Worm (Caenorhabditis elegans) whole organism, L4/young adult: ENCODE measurements around the gene Y48E1B.3.
A peak's percentile ranks its signal among the peaks of the same experiment; 100 is the strongest.

Experiments
- W03F9.2 ChIP-seq: fragments of 150-350 bp; optimal IDR thresholded peaks from 2 replicates; lab custom pipeline; 2014; ENCODE audit warnings: missing biosample characterization, missing genetic modification characterization
- dao-5 ChIP-seq: sonication (generic microtip); optimal IDR thresholded peaks from 2 replicates; lab custom pipeline; 2016; ENCODE audit warnings: missing genotype, missing genetic modification characterization, moderate library complexity, missing compliant biosample characterization
- him-1 ChIP-seq: sonication (generic microtip); optimal IDR thresholded peaks from 2 replicates; lab custom pipeline; 2016; ENCODE audit warnings: missing genotype, missing genetic modification reagents, missing genetic modification characterization, missing compliant biosample characterization

Gene Y48E1B.3

ce11 chrII:13567871-13568270 lies at the start of gene Y48E1B.3:
TSS of gene Y48E1B.3 (minus strand) at chrII:13567971.
- TF ChIP-seq W03F9.2 (tag; lab: Kevin White, UChicago): no peak
- no peak for TF ChIP-seq him-1 (tag; lab: Kevin White, UChicago)
- no peak for TF ChIP-seq dao-5

ce11 chrII:13616000-13616399 lies 48.2 kb upstream of the Y48E1B.3 start, which contains the start of gene gst-14:
TSS of gene gst-14 (minus strand) at chrII:13616100.
- TF ChIP-seq W03F9.2 (tag; lab: Kevin White, UChicago): no peak

DNA sequence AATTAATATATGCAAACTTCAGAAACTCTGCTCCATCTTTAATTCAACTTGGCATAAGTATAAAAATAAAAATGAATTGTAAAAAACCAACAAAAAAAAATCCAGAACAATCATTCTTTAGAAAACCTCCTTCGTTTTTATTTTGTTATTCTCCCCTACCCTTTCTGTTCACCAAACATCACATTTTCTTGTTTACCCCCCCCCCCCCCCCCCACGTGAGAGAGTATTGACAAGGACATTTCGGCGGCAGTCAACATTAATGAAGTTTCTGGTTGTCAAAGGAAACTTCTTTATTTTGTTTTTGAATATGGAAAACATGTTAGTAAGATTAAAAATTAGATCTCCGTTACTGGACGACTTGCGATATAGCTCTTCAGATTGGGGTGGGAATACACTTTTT lies 46.7 kb upstream of the Y48E1B.3 start:
- no peak for TF ChIP-seq him-1 (tag; lab: Kevin White, UChicago)
- TF ChIP-seq dao-5: no peak
- TF ChIP-seq W03F9.2 (tag; lab: Kevin White, UChicago): no peak

DNA sequence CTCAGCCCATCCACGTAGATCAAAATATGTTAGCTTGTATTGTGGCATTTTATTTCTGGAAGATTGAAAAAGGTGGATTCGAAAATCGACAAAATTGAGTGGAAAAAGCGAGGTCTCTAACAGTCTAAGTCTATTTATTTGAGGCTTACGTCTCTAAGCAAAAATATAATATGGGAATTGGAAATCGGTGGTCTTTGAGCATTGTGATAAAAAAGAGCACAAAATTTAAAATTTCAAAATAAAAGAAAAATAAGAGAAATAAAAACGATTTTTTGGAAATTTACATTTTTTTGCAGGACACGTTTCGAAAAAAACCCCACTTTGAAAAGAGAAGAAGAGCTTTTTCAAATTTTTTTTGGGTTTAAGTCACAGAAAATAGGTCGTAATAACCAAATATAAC lies 45.3 kb upstream of the Y48E1B.3 start, which contains the start of gene gst-15:
Gene gst-15 (minus strand): TSS at position 101 of the 400 bp plus-strand sequence.
- TF ChIP-seq him-1 (tag; lab: Kevin White, UChicago) (no peak), dao-5 (no peak), W03F9.2 (tag; lab: Kevin White, UChicago) (no peak)

DNA sequence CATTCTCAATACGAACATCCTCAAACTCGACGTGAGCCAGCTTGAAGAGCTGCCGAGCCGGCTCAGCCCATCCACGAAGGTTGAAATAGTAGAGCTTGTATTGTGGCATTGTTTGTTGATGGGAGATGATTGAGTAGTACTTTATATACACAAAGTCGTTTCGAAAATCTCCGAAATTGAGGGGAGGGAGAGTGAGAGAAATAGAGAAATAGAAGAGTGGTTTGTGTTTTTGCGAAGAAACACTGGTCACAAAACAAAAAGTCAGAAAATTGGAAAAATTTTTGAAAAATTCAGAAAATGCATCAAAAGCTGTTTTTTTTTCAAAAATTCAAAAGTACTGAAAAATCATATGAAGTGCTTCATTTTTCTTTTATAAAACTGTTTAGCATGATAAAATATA lies 43.4 kb upstream of the Y48E1B.3 start, which contains the start of gene gst-24:
Gene gst-24 (minus strand): TSS at position 181 of the 400 bp plus-strand sequence.
- TF ChIP-seq him-1 (tag; lab: Kevin White, UChicago) (no peak), W03F9.2 (tag; lab: Kevin White, UChicago) (no peak), dao-5 (no peak)

- TF ChIP-seq W03F9.2 (tag; lab: Kevin White, UChicago) (no peak), dao-5 (no peak), him-1 (tag; lab: Kevin White, UChicago) (no peak)
Observed at ce11 chrII:13609655-13610054, 41.9 kb upstream of the Y48E1B.3 start, which contains the start of gene gst-20. TSS of gene gst-20 (minus strand) at chrII:13609824.

ce11 chrII:13600904-13601303 lies 33.1 kb upstream of the Y48E1B.3 start, which contains the start of gene csp-1:
TSS of gene csp-1 (plus strand) at chrII:13601204.
- TF ChIP-seq him-1 (tag; lab: Kevin White, UChicago) (no peak), dao-5 (no peak), W03F9.2 (tag; lab: Kevin White, UChicago) (no peak)

DNA sequence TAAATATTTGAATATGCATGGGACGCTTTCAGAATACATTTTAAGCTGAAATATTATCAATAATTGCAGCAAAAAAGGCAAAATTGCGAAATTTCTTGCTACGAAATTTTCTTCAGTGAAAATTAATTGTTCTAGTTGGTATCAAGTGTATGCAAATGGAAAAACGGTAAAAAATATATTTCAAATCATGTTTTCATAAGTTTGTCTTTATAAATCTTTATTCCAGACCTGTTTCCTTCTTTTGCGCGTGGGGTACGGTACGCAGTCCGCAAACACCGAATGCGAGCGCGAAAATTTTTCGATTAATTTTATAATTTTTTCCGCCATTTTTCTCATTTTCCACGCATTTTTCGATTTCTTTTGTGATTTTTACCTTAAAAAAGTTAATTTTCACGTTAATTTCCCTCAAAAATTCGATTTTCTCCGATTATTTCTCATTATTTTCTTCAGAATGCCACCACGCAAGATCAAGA lies 28.8 kb upstream of the Y48E1B.3 start, which contains the start of the genes fbxc-23 and csc-1:
Gene fbxc-23 (minus strand): TSS at position 51 of the 473 bp plus-strand sequence.
Gene csc-1 (plus strand): TSS at position 451 of the 473 bp plus-strand sequence.
- TF ChIP-seq dao-5: no peak
- peak; percentile 52 for TF ChIP-seq W03F9.2 (tag; lab: Kevin White, UChicago)
- no peak for TF ChIP-seq him-1 (tag; lab: Kevin White, UChicago)

ce11 chrII:13595279-13595678 lies 27.5 kb upstream of the Y48E1B.3 start:
- no peak for TF ChIP-seq W03F9.2 (tag; lab: Kevin White, UChicago)
- TF ChIP-seq dao-5: no peak
- no peak for TF ChIP-seq him-1 (tag; lab: Kevin White, UChicago)

DNA sequence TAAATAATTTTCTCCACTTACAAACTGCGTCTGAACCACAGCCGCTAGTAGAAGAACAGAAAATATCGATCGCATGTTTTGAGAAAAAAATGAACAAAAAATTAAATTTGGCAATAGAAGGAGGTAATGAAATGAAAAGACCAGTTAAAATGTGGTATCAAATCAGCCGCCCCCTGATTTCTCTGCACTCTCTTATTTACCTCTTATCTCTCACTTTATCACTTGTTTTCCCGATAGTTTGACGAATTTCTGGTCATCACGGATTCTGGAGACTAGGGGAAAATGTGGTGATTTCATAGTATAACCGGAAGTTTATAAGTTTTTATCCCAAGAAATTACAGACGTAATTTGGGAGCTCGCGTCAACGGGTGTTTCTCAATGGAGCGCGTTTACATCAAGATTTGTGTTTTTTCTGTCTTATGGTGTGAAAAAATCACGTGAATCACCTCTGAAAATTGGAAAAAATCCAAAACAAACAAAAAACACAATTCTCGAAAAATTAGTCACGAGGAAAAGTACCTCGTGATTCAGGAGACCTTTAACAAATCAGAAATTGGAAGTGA lies 26.0 kb upstream of the Y48E1B.3 start, which contains the start of gene clec-146:
Gene clec-146 (minus strand): TSS at position 116 of the 563 bp plus-strand sequence.
- TF ChIP-seq him-1 (tag; lab: Kevin White, UChicago): no peak
- TF ChIP-seq W03F9.2 (tag; lab: Kevin White, UChicago): no peak
- TF ChIP-seq dao-5: no peak

DNA sequence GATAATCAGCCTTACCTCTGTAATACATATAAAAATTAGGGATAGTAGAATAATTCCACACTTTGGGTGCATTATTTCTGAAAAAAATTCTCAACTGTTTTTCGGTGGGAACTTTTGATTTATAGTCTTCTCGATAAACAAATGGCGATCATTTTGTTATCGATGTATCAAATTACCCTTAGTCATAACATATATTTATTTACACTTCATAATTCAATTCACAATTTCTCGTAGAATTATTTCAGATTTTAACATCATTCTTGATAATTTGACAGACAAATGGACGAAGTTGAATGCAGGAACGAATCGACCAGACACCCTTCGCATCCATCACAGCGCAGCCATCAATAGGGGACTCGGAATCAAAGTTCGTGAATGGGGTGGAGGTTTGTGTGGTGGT lies 22.7 kb upstream of the Y48E1B.3 start, which contains the start of gene clec-145:
Gene clec-145 (minus strand): TSS at position 101 of the 400 bp plus-strand sequence.
- TF ChIP-seq W03F9.2 (tag; lab: Kevin White, UChicago) (no peak), dao-5 (no peak)

ce11 chrII:13585655-13586170 lies 17.9 kb upstream of the Y48E1B.3 start, which contains the start of gene Y48E1B.8:
TSS of gene Y48E1B.8 (plus strand) at chrII:13585705.
- TF ChIP-seq dao-5 (no peak), W03F9.2 (tag; lab: Kevin White, UChicago) (no peak), him-1 (tag; lab: Kevin White, UChicago) (no peak)

- TF ChIP-seq him-1 (tag; lab: Kevin White, UChicago): no peak
- TF ChIP-seq dao-5: no peak
- TF ChIP-seq W03F9.2 (tag; lab: Kevin White, UChicago): no peak
Observed at ce11 chrII:13575018-13575948, 7.5 kb upstream of the Y48E1B.3 start, which contains the start of the genes mrpl-37 and lin-38. TSS of gene mrpl-37 (minus strand) at chrII:13575068. TSS of gene lin-38 (plus strand) at chrII:13575925.
